Worm (Caenorhabditis elegans) whole organism, L1 larva: ENCODE measurements around the gene lgc-1.

Source experiments
- aly-2 ChIP-seq: fragments of 150-350 bp; optimal IDR thresholded peaks from 2 replicates; lab custom pipeline; 2014; ENCODE audit warnings: missing biosample characterization, missing genetic modification characterization
- fkh-10 ChIP-seq: sonication (generic microtip); optimal IDR thresholded peaks from 2 replicates; lab custom pipeline; 2017; ENCODE audit warnings: missing biosample characterization, missing genetic modification reagents, missing genetic modification characterization
- fkh-8 ChIP-seq: sonication (generic microtip); optimal IDR thresholded peaks from 2 replicates; lab custom pipeline; 2016; ENCODE audit warnings: mild to moderate bottlenecking, missing genetic modification characterization, missing compliant biosample characterization
- mdl-1 ChIP-seq, 2 experiments: fragments of 150-350 bp; optimal IDR thresholded peaks; 2 replicates each; lab custom pipeline; 2014 to 2017; ENCODE audit warnings: missing biosample characterization in 2 of 2, missing genetic modification characterization in 2 of 2, inconsistent platforms in 1 of 2
- nhr-12 ChIP-seq: sonication (generic microtip); optimal IDR thresholded peaks from 2 replicates; lab custom pipeline; 2017; ENCODE audit warnings: missing biosample characterization, missing genetic modification characterization
- nhr-71 ChIP-seq: sonication (generic microtip); optimal IDR thresholded peaks from 2 replicates; lab custom pipeline; 2016; ENCODE audit warnings: mild to moderate bottlenecking, missing genetic modification characterization, moderate library complexity, missing compliant biosample characterization
- nhr-77 ChIP-seq: fragments of 150-350 bp; optimal IDR thresholded peaks from 2 replicates; lab custom pipeline; 2014; ENCODE audit warnings: missing biosample characterization, missing genetic modification characterization
- unc-86 ChIP-seq: sonication (generic microtip); optimal IDR thresholded peaks from 2 replicates; lab custom pipeline; 2016; ENCODE audit warnings: missing genetic modification characterization, missing compliant biosample characterization
- xbp-1 ChIP-seq: sonication (generic microtip); optimal IDR thresholded peaks from 2 replicates; lab custom pipeline; 2016; ENCODE audit warnings: missing genetic modification characterization, missing compliant biosample characterization

ce11 chrV:4144205-4144604, 9.4 kb downstream of the lgc-1 start, which contains the start of gene Y45G5AL.1:
- TF ChIP-seq fkh-8 (tag; lab: Kevin White, UChicago) (no peak), aly-2 (tag; lab: Kevin White, UChicago) (no peak), nhr-12 (tag; lab: Kevin White, UChicago) (no peak), nhr-71 (tag; lab: Kevin White, UChicago) (no peak), xbp-1 (tag; lab: Kevin White, UChicago) (no peak), mdl-1 (tag; optimal IDR thresholded peaks at IDR 0.05; lab: Kevin White, UChicago) (no peak), unc-86 (tag; lab: Kevin White, UChicago) (no peak), nhr-77 (tag; lab: Kevin White, UChicago) (no peak), fkh-10 (GFP tag; lab: Kevin White, UChicago) (no peak)
